Worm (Caenorhabditis elegans) whole organism, L3 larva: ENCODE data around the gene xbx-1.

Experiments used
- ZK546.5 ChIP-seq: sonication (generic microtip); optimal IDR thresholded peaks from 2 replicates; lab custom pipeline; 2017; ENCODE audit warnings: missing biosample characterization, missing genetic modification characterization
- aly-2 ChIP-seq: fragments of 150-350 bp; optimal IDR thresholded peaks from 2 replicates; lab custom pipeline; 2014; ENCODE audit warnings: missing biosample characterization, missing genetic modification characterization
- ceh-16 ChIP-seq: sonication (generic microtip); optimal IDR thresholded peaks from 2 replicates; lab custom pipeline; 2017; ENCODE audit warnings: missing biosample characterization, missing genetic modification characterization
- ceh-28 ChIP-seq: fragments of 150-350 bp; optimal IDR thresholded peaks from 2 replicates; lab custom pipeline; 2014; ENCODE audit warnings: missing biosample characterization, missing genetic modification reagents, missing genetic modification characterization
- ceh-82 ChIP-seq: fragments of 150-350 bp; optimal IDR thresholded peaks from 2 replicates; lab custom pipeline; 2014; ENCODE audit warnings: missing biosample characterization, missing genetic modification characterization
- ceh-9 ChIP-seq: sonication (generic microtip); optimal IDR thresholded peaks from 2 replicates; lab custom pipeline; 2018; ENCODE audit warnings: missing biosample characterization, missing genetic modification characterization
- daf-12 ChIP-seq: fragments of 150-350 bp; optimal IDR thresholded peaks from 2 replicates; lab custom pipeline; 2014; ENCODE audit warnings: missing biosample characterization, missing genetic modification reagents, missing genetic modification characterization
- egl-27 ChIP-seq: sonication (generic microtip); optimal IDR thresholded peaks from 4 replicates; lab custom pipeline; 2017; ENCODE audit warnings: missing biosample characterization, missing genetic modification reagents, missing genetic modification characterization
- egl-5 ChIP-seq: fragments of 150-350 bp; optimal IDR thresholded peaks from 2 replicates; lab custom pipeline; 2017; ENCODE audit warnings: missing biosample characterization, missing genetic modification reagents, missing genetic modification characterization, inconsistent platforms
- elt-1 ChIP-seq: fragments of 150-350 bp; optimal IDR thresholded peaks from 2 replicates; lab custom pipeline; 2014; ENCODE audit warnings: missing biosample characterization, missing genetic modification characterization
- elt-3 ChIP-seq, 3 experiments: fragments of 150-350 bp in 1 of 3; sonication (generic microtip) in 2 of 3; optimal IDR thresholded peaks; 2 replicates in 2 of 3; 4 replicates in 1 of 3; lab custom pipeline; 2014 to 2017; ENCODE audit warnings: missing biosample characterization in 3 of 3, missing genetic modification characterization in 3 of 3
- fkh-10 ChIP-seq: sonication (generic microtip); optimal IDR thresholded peaks from 2 replicates; lab custom pipeline; 2017; ENCODE audit warnings: missing biosample characterization, missing genetic modification reagents, missing genetic modification characterization
- fkh-2 ChIP-seq: fragments of 150-350 bp; optimal IDR thresholded peaks from 2 replicates; lab custom pipeline; 2014; ENCODE audit warnings: missing biosample characterization, missing genetic modification reagents, missing genetic modification characterization
- fos-1 ChIP-seq: fragments of 150-350 bp; optimal IDR thresholded peaks from 2 replicates; lab custom pipeline; 2014; ENCODE audit warnings: missing biosample characterization, missing genetic modification characterization
- hmg-11 ChIP-seq: sonication (generic microtip); optimal IDR thresholded peaks from 2 replicates; lab custom pipeline; 2016; ENCODE audit warnings: missing genetic modification characterization, missing compliant biosample characterization
- jun-1 ChIP-seq: fragments of 150-350 bp; optimal IDR thresholded peaks from 2 replicates; lab custom pipeline; 2014; ENCODE audit warnings: missing biosample characterization, missing genetic modification reagents, missing genetic modification characterization
- lsy-12 ChIP-seq: sonication (generic microtip); optimal IDR thresholded peaks from 2 replicates; lab custom pipeline; 2016; ENCODE audit warnings: mild to moderate bottlenecking, missing genetic modification characterization, missing compliant biosample characterization
- mdl-1 ChIP-seq: fragments of 150-350 bp; optimal IDR thresholded peaks from 2 replicates; lab custom pipeline; 2014; ENCODE audit warnings: missing biosample characterization, missing genetic modification characterization
- nfya-1 ChIP-seq: sonication (generic microtip); optimal IDR thresholded peaks from 2 replicates; lab custom pipeline; 2017; ENCODE audit warnings: missing genetic modification characterization, mild to moderate bottlenecking, missing compliant biosample characterization, antibody characterized with exemption, moderate library complexity; ENCODE audit not compliant: insufficient read depth
- nhr-12 ChIP-seq: fragments of 150-350 bp; optimal IDR thresholded peaks from 2 replicates; lab custom pipeline; 2014; ENCODE audit warnings: missing biosample characterization, missing genetic modification characterization
- nhr-237 ChIP-seq: fragments of 150-350 bp; optimal IDR thresholded peaks from 2 replicates; lab custom pipeline; 2014; ENCODE audit warnings: missing biosample characterization, missing genetic modification characterization
- nhr-25 ChIP-seq: sonication (generic microtip); optimal IDR thresholded peaks from 2 replicates; lab custom pipeline; 2017; ENCODE audit warnings: missing biosample characterization, missing genetic modification characterization
- nhr-28 ChIP-seq: fragments of 150-350 bp; optimal IDR thresholded peaks from 2 replicates; lab custom pipeline; 2014; ENCODE audit warnings: missing biosample characterization, missing genetic modification characterization
- nhr-67 ChIP-seq: fragments of 150-350 bp; optimal IDR thresholded peaks from 2 replicates; lab custom pipeline; 2014; ENCODE audit warnings: missing biosample characterization, missing genetic modification characterization
- nhr-76 ChIP-seq: fragments of 150-350 bp; sonication (generic microtip); optimal IDR thresholded peaks from 5 replicates; lab custom pipeline; 2014; ENCODE audit warnings: missing biosample characterization, missing genetic modification characterization
- nhr-77 ChIP-seq: fragments of 150-350 bp; optimal IDR thresholded peaks from 2 replicates; lab custom pipeline; 2014; ENCODE audit warnings: missing biosample characterization, missing genetic modification characterization
- pha-4 ChIP-seq: fragments of 150-350 bp; optimal IDR thresholded peaks from 2 replicates; lab custom pipeline; 2014; ENCODE audit warnings: missing biosample characterization, missing genetic modification reagents, missing genetic modification characterization
- pqm-1 ChIP-seq: fragments of 150-350 bp; optimal IDR thresholded peaks from 2 replicates; lab custom pipeline; 2017; ENCODE audit warnings: missing biosample characterization, missing genetic modification characterization, inconsistent platforms
- sea-2 ChIP-seq: fragments of 150-350 bp; sonication (generic microtip); optimal IDR thresholded peaks from 4 replicates; lab custom pipeline; 2014; ENCODE audit warnings: missing biosample characterization, missing genetic modification reagents, missing genetic modification characterization
- skn-1 ChIP-seq: fragments of 150-350 bp; optimal IDR thresholded peaks from 2 replicates; lab custom pipeline; 2014; ENCODE audit warnings: missing biosample characterization, missing genetic modification characterization
- snpc-4 ChIP-seq: fragments of 150-350 bp; optimal IDR thresholded peaks from 2 replicates; lab custom pipeline; 2014; ENCODE audit warnings: missing biosample characterization, missing genetic modification characterization
- tbx-2 ChIP-seq: sonication (generic microtip); optimal IDR thresholded peaks from 2 replicates; lab custom pipeline; 2016; ENCODE audit warnings: mild to moderate bottlenecking, missing genetic modification characterization, missing compliant biosample characterization
- unc-39 ChIP-seq: sonication (generic microtip); optimal IDR thresholded peaks from 4 replicates; lab custom pipeline; 2017; ENCODE audit warnings: missing biosample characterization, missing genetic modification characterization
- unc-62 ChIP-seq: fragments of 150-350 bp; sonication (generic microtip); optimal IDR thresholded peaks from 4 replicates; lab custom pipeline; 2014; ENCODE audit warnings: missing biosample characterization, missing genetic modification reagents, missing genetic modification characterization
- ztf-4 ChIP-seq: fragments of 150-350 bp; optimal IDR thresholded peaks from 2 replicates; lab custom pipeline; 2014; ENCODE audit warnings: missing biosample characterization, missing genetic modification characterization

Gene xbx-1

DNA sequence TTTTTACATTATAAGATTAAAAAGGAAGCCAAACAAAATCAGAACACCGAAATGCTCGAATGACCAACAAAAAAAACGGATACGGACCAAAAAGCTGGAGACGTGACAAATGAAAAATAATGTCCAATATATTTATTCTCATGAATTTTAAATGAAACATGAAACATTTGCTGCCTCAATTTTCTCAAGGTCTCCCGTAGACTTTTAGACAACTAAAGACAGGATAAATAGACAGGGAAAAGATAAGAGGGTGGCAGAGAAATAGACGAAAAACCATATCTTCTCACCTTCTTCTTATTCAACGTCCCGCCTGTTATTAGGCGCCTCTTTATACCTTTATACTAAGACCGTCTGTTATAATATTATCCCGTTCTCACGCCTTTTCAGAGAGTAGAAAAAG is 35.8 kb downstream of the xbx-1 start:
- TF ChIP-seq nhr-25 (tag; lab: Kevin White, UChicago), result peak; percentile 69
- no peak for TF ChIP-seq fkh-10
- TF ChIP-seq, all 47 proteins: peak for 1

ce11 chrV:15016795-15017429 is 36.9 kb downstream of the xbx-1 start:
- TF ChIP-seq pha-4 (tag; lab: Kevin White, UChicago), result peak; percentile 94
- peak; percentile 1 for TF ChIP-seq egl-5
- peak; percentile 19 for TF ChIP-seq nhr-25 (tag; lab: Kevin White, UChicago)
- TF ChIP-seq nhr-237, result no peak
- TF ChIP-seq, all 47 proteins: peak for 3

DNA sequence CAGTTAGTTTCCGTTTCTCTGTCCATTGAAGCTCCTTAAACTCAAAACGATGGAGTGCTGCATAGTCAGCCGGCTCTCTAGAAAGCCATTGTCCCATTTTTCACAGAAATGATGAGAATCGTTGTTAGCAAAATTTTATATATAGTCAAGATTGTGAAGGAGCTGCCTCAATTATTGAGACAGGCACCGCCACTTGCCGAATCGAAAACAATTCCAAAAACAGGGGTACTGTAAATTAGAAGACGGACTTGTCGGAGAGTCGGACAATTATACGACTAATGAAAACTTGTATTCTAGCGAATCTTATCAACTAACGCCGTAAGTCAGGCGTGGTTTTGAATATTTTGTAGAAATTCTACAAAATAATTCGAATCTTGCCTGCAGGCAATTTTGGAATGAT is 40.2 kb downstream of the xbx-1 start, which contains the start of gene F14H8.2:
F14H8.2 (minus strand) TSS at position 101 of the 400 bp plus-strand sequence.
- no peak for TF ChIP-seq aly-2 (tag; lab: Kevin White, UChicago)
- no peak for TF ChIP-seq unc-62
- no peak for TF ChIP-seq lsy-12 (tag; lab: Kevin White, UChicago)
- TF ChIP-seq fkh-2 (tag; lab: Kevin White, UChicago), result no peak
- TF ChIP-seq nhr-76 (tag; lab: Kevin White, UChicago), result no peak
- no peak for TF ChIP-seq ceh-82 (tag; lab: Kevin White, UChicago)
- no peak for TF ChIP-seq ceh-28
- no peak for TF ChIP-seq nhr-12
- TF ChIP-seq daf-12 (tag; lab: Kevin White, UChicago), result no peak
- TF ChIP-seq elt-1 (tag; lab: Kevin White, UChicago), result no peak
- TF ChIP-seq jun-1 (tag; lab: Kevin White, UChicago), result no peak

DNA sequence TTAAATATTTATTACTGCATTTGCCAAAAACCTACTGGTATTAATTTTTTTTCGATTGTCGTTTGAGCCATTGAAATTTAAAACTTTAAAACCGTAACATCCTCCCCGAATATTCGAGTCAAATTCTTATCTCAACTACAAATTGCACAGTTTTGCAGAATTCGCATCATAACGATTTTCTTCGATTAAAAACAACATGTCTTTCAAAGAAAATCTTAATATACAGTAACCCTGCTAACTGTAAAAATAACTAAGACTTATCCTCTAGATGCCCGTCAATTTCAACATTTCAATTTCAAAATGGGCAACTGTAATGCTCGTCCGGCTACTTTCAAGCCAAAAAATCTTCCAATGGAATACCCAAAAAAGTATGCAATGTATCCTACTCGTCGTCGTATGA is 40.7 kb downstream of the xbx-1 start, which contains the start of gene F14H8.5:
F14H8.5 (plus strand) TSS at position 301 of the 400 bp plus-strand sequence.
- TF ChIP-seq ZK546.5 (tag; lab: Kevin White, UChicago) (no peak), egl-27 (tag; lab: Kevin White, UChicago) (no peak), skn-1 (tag; lab: Kevin White, UChicago) (no peak), sea-2 (GFP tag; lab: Kevin White, UChicago) (no peak), snpc-4 (tag; lab: Kevin White, UChicago) (no peak), pha-4 (tag; lab: Kevin White, UChicago) (no peak), mdl-1 (no peak), tbx-2 (no peak), ceh-9 (tag; lab: Kevin White, UChicago) (no peak), ceh-16 (tag; lab: Kevin White, UChicago) (no peak), ceh-82 (tag; lab: Kevin White, UChicago) (no peak), nfya-1 (no peak), fos-1 (no peak), lsy-12 (tag; lab: Kevin White, UChicago) (no peak), nhr-76 (tag; lab: Kevin White, UChicago) (no peak)

ce11 chrV:15023544-15023943 is 43.5 kb downstream of the xbx-1 start, which contains the start of gene F14H8.4:
Gene F14H8.4, plus strand, starts transcription at chrV:15023844.
- no peak for TF ChIP-seq egl-5
- TF ChIP-seq elt-3 (tag; optimal IDR thresholded peaks at IDR 0.05; lab: Kevin White, UChicago), result no peak
- TF ChIP-seq nhr-77 (tag; lab: Kevin White, UChicago), result no peak
- no peak for TF ChIP-seq elt-1 (tag; lab: Kevin White, UChicago)
- no peak for TF ChIP-seq ztf-4 (tag; lab: Kevin White, UChicago)
- no peak for TF ChIP-seq nhr-237
- TF ChIP-seq hmg-11 (tag; lab: Kevin White, UChicago), result no peak
- TF ChIP-seq egl-27 (tag; lab: Kevin White, UChicago), result no peak
- TF ChIP-seq nhr-67 (tag; lab: Kevin White, UChicago), result no peak
- no peak for TF ChIP-seq jun-1 (tag; lab: Kevin White, UChicago)
- no peak for TF ChIP-seq skn-1 (tag; lab: Kevin White, UChicago)
- no peak for TF ChIP-seq pha-4 (tag; lab: Kevin White, UChicago)
- TF ChIP-seq pqm-1, result no peak
- TF ChIP-seq ceh-28, result no peak
- no peak for TF ChIP-seq nhr-28 (tag; lab: Kevin White, UChicago)
- TF ChIP-seq ceh-16 (tag; lab: Kevin White, UChicago), result no peak
- no peak for TF ChIP-seq unc-39 (tag; lab: Kevin White, UChicago)
